Fruit fly (Drosophila melanogaster) whole organism, embryonic: ENCODE data around the gene CG14440.
A peak's percentile ranks its signal among the peaks of the same experiment; 100 is the strongest.

Experiments used
- Ada2b ChIP-seq: fragments of 200-800 bp; sonication (Bioruptor generic); IDR thresholded peaks from 2 replicates; pipeline ENCODE4 v1.3.6; 2022; ENCODE audit warnings: missing biosample characterization, missing genetic modification characterization
- CG11247 ChIP-seq: fragments of 200-800 bp; sonication (Bioruptor generic); IDR thresholded peaks from 2 replicates; pipeline ENCODE4 v1.3.6; 2022; ENCODE audit warnings: missing biosample characterization, missing genetic modification characterization
- CG15479 ChIP-seq: fragments of 200-800 bp; sonication (Bioruptor generic); optimal IDR thresholded peaks from 3 replicates; lab custom pipeline; 2019; ENCODE audit warnings: missing biosample characterization, mild to moderate bottlenecking, missing genetic modification characterization, moderate library complexity
- CG15696 ChIP-seq: fragments of 200-800 bp; sonication (Bioruptor generic); optimal IDR thresholded peaks from 2 replicates; lab custom pipeline; 2019; ENCODE audit warnings: missing biosample characterization, mild to moderate bottlenecking, missing genetic modification characterization, moderate library complexity
- CG1603 ChIP-seq: fragments of 200-800 bp; sonication (Bioruptor generic); optimal IDR thresholded peaks from 2 replicates; lab custom pipeline; 2019; ENCODE audit warnings: missing biosample characterization, mild to moderate bottlenecking, missing genetic modification characterization, moderate library complexity
- CG16813 ChIP-seq: fragments of 200-800 bp; sonication (Bioruptor generic); IDR thresholded peaks from 3 replicates; pipeline ENCODE4 v1.3.6; 2022; ENCODE audit warnings: missing biosample characterization, missing genetic modification characterization; ENCODE audit not compliant: partially characterized antibody
- CG17359 ChIP-seq: fragments of 200-800 bp; sonication (Bioruptor generic); optimal IDR thresholded peaks from 3 replicates; lab custom pipeline; 2018; ENCODE audit warnings: missing biosample characterization, mild to moderate bottlenecking, missing genetic modification characterization, moderate library complexity
- CG17361 ChIP-seq: fragments of 200-800 bp; sonication (Bioruptor generic); IDR thresholded peaks from 3 replicates; pipeline ENCODE4 v1.3.6; 2022; ENCODE audit warnings: missing biosample characterization, missing genetic modification characterization
- CG17802 ChIP-seq: fragments of 200-800 bp; sonication (Bioruptor generic); optimal IDR thresholded peaks from 2 replicates; lab custom pipeline; 2018; ENCODE audit warnings: missing biosample characterization, mild to moderate bottlenecking, missing genetic modification characterization, moderate library complexity
- CG1832 ChIP-seq: fragments of 200-800 bp; sonication (Bioruptor generic); optimal IDR thresholded peaks from 2 replicates; lab custom pipeline; 2017; ENCODE audit warnings: missing biosample characterization, mild to moderate bottlenecking, missing genetic modification characterization, inconsistent platforms
- CG18599 ChIP-seq: fragments of 200-800 bp; sonication (Bioruptor generic); optimal IDR thresholded peaks from 3 replicates; lab custom pipeline; 2017; ENCODE audit warnings: missing biosample characterization, missing genetic modification characterization, mild to moderate bottlenecking, moderate library complexity, missing genetic modification reagents
- CG2120 ChIP-seq: fragments of 200-800 bp; sonication (Bioruptor generic); optimal IDR thresholded peaks from 3 replicates; lab custom pipeline; 2016; ENCODE audit warnings: missing biosample characterization, missing genetic modification characterization
- CG30020 ChIP-seq: fragments of 200-800 bp; optimal IDR thresholded peaks from 2 replicates; lab custom pipeline; 2019; ENCODE audit warnings: missing biosample characterization, mild to moderate bottlenecking, missing genetic modification characterization, moderate library complexity
- CG31388 ChIP-seq: fragments of 200-800 bp; sonication (Bioruptor generic); optimal IDR thresholded peaks from 2 replicates; lab custom pipeline; 2016; ENCODE audit warnings: missing biosample characterization, missing genetic modification characterization
- CG32772 ChIP-seq: fragments of 200-800 bp; sonication (Bioruptor generic); IDR thresholded peaks from 2 replicates; pipeline ENCODE4 v1.3.6; 2022; ENCODE audit warnings: missing biosample characterization, missing genetic modification characterization
- CG33213 ChIP-seq: fragments of 200-800 bp; sonication (Bioruptor generic); optimal IDR thresholded peaks from 3 replicates; lab custom pipeline; 2016; ENCODE audit warnings: missing biosample characterization, missing genetic modification characterization
- CG4617 ChIP-seq: fragments of 200-800 bp; sonication (Bioruptor generic); optimal IDR thresholded peaks from 3 replicates; lab custom pipeline; 2016; ENCODE audit warnings: missing biosample characterization, missing genetic modification characterization, borderline replicate concordance
- CG5245 ChIP-seq: fragments of 200-800 bp; sonication (Bioruptor generic); optimal IDR thresholded peaks from 3 replicates; lab custom pipeline; 2016; ENCODE audit warnings: missing biosample characterization, missing genetic modification characterization
- CG5953 ChIP-seq: fragments of 200-800 bp; sonication (Bioruptor generic); IDR thresholded peaks from 2 replicates; pipeline ENCODE4 v1.3.6; 2022; ENCODE audit warnings: missing biosample characterization, missing genetic modification characterization
- CG7372 ChIP-seq: fragments of 200-800 bp; sonication (Bioruptor generic); IDR thresholded peaks from 2 replicates; pipeline ENCODE4 v1.3.6; 2022; ENCODE audit warnings: missing biosample characterization, missing genetic modification characterization
- CG9876 ChIP-seq: fragments of 200-800 bp; sonication (Bioruptor generic); optimal IDR thresholded peaks from 2 replicates; lab custom pipeline; 2016; ENCODE audit warnings: missing biosample characterization, missing genetic modification characterization
- Camta ChIP-seq: fragments of 200-800 bp; sonication (Bioruptor generic); optimal IDR thresholded peaks from 2 replicates; lab custom pipeline; 2016; ENCODE audit warnings: missing biosample characterization, missing genetic modification characterization
- Dbx ChIP-seq: fragments of 200-800 bp; sonication (Bioruptor generic); IDR thresholded peaks from 3 replicates; pipeline ENCODE4 v1.3.6; 2022; ENCODE audit warnings: missing biosample characterization, missing genetic modification characterization
- Dfd ChIP-seq, 2 experiments: fragments of >200 bp; optimal IDR thresholded peaks; 2 replicates each; lab custom pipeline; 2017; ENCODE audit warnings: missing biosample characterization in 2 of 2, missing genetic modification characterization in 2 of 2
- E2f1 ChIP-seq: fragments of 200-800 bp; sonication (Bioruptor generic); IDR thresholded peaks from 2 replicates; pipeline ENCODE4 v1.3.6; 2022; ENCODE audit warnings: missing biosample characterization, missing genetic modification characterization
- H15 ChIP-seq: fragments of 200-800 bp; sonication (Bioruptor generic); IDR thresholded peaks from 3 replicates; pipeline ENCODE4 v1.3.6; 2022; ENCODE audit warnings: missing biosample characterization, missing genetic modification characterization
- HLHmδ ChIP-seq: fragments of 200-800 bp; sonication (Bioruptor generic); optimal IDR thresholded peaks from 2 replicates; lab custom pipeline; 2018; ENCODE audit warnings: missing biosample characterization, mild to moderate bottlenecking, missing genetic modification characterization, moderate library complexity
- HmgD ChIP-seq: fragments of 200-800 bp; sonication (Bioruptor generic); optimal IDR thresholded peaks from 3 replicates; lab custom pipeline; 2016; ENCODE audit warnings: missing biosample characterization, missing genetic modification characterization
- Lhr ChIP-seq: fragments of 200-800 bp; sonication (Bioruptor generic); optimal IDR thresholded peaks from 3 replicates; lab custom pipeline; 2017; ENCODE audit warnings: mild to moderate bottlenecking, missing biosample characterization, missing genetic modification reagents, missing genetic modification characterization
- Med ChIP-seq: fragments of 200-800 bp; sonication (Bioruptor generic); peaks from one replicate; lab custom pipeline; 2016; ENCODE audit warnings: missing biosample characterization, missing genetic modification characterization, mild to moderate bottlenecking, inconsistent platforms, moderate library complexity
- Optix ChIP-seq: fragments of 200-800 bp; sonication (Bioruptor generic); IDR thresholded peaks from 3 replicates; pipeline ENCODE4 v1.3.6; 2022; ENCODE audit warnings: missing biosample characterization, missing genetic modification characterization
- Sry-δ ChIP-seq: fragments of 200-800 bp; sonication (Bioruptor generic); optimal IDR thresholded peaks from 2 replicates; lab custom pipeline; 2016; ENCODE audit warnings: missing biosample characterization, missing genetic modification characterization
- Taf1 ChIP-seq: fragments of 200-800 bp; sonication (Bioruptor generic); IDR thresholded peaks from 2 replicates; pipeline ENCODE4 v1.3.6; 2022; ENCODE audit warnings: missing biosample characterization, missing genetic modification characterization
- YL-1 ChIP-seq: fragments of 200-800 bp; sonication (Bioruptor generic); optimal IDR thresholded peaks from 3 replicates; lab custom pipeline; 2017; ENCODE audit warnings: missing biosample characterization, mild to moderate bottlenecking, missing genetic modification characterization
- ac ChIP-seq: fragments of 200-800 bp; sonication (Bioruptor generic); optimal IDR thresholded peaks from 3 replicates; lab custom pipeline; 2017; ENCODE audit warnings: missing biosample characterization, mild to moderate bottlenecking, missing genetic modification characterization
- ase ChIP-seq: fragments of 200-800 bp; sonication (Bioruptor generic); IDR thresholded peaks from 3 replicates; pipeline ENCODE4 v1.3.6; 2022; ENCODE audit warnings: missing biosample characterization, missing genetic modification characterization
- bab2 ChIP-seq: fragments of 200-800 bp; sonication (Bioruptor generic); optimal IDR thresholded peaks from 2 replicates; lab custom pipeline; 2016; ENCODE audit warnings: missing biosample characterization, missing genetic modification characterization
- gcm ChIP-seq: fragments of 200-800 bp; sonication (Bioruptor generic); optimal IDR thresholded peaks from 2 replicates; lab custom pipeline; 2019; ENCODE audit warnings: missing biosample characterization, mild to moderate bottlenecking, missing genetic modification characterization, moderate library complexity
- lmd ChIP-seq: fragments of 200-800 bp; sonication (Bioruptor generic); IDR thresholded peaks from 2 replicates; pipeline ENCODE4 v1.3.6; 2022; ENCODE audit warnings: missing biosample characterization, missing genetic modification characterization
- lola ChIP-seq, 3 experiments: fragments of >200 bp in 2 of 3; fragments of 200-800 bp in 1 of 3; sonication (Bioruptor generic) in 1 of 3; optimal IDR thresholded peaks; 2 replicates each; lab custom pipeline; 2017 to 2019; ENCODE audit warnings: missing biosample characterization in 3 of 3, missing genetic modification characterization in 3 of 3, mild to moderate bottlenecking in 1 of 3, moderate library complexity in 1 of 3
- lov ChIP-seq, 2 experiments: fragments of 200-800 bp in 1 of 2; fragments of >200 bp in 1 of 2; sonication (Bioruptor generic) in 1 of 2; IDR thresholded peaks in 1 of 2; optimal IDR thresholded peaks in 1 of 2; 2 replicates in 1 of 2; 3 replicates in 1 of 2; pipeline versions ENCODE4 v1.3.6 to Lab custom; 2017 to 2022; ENCODE audit warnings: missing biosample characterization in 1 of 2, missing genetic modification characterization in 1 of 2
- nerfin-1 ChIP-seq: fragments of 200-800 bp; sonication (Bioruptor generic); optimal IDR thresholded peaks from 3 replicates; lab custom pipeline; 2019; ENCODE audit warnings: missing biosample characterization, mild to moderate bottlenecking, missing genetic modification characterization, moderate library complexity
- pfk ChIP-seq: fragments of 200-800 bp; sonication (Bioruptor generic); optimal IDR thresholded peaks from 2 replicates; lab custom pipeline; 2018; ENCODE audit warnings: missing biosample characterization, mild to moderate bottlenecking, missing genetic modification characterization, moderate library complexity
- pum ChIP-seq: fragments of 200-800 bp; sonication (Bioruptor generic); optimal IDR thresholded peaks from 2 replicates; lab custom pipeline; 2016; ENCODE audit warnings: missing biosample characterization, missing genetic modification characterization
- row ChIP-seq: fragments of 200-800 bp; sonication (Bioruptor generic); IDR thresholded peaks from 3 replicates; pipeline ENCODE4 v1.3.6; 2022; ENCODE audit warnings: missing biosample characterization, missing genetic modification characterization
- sim ChIP-seq: fragments of 200-800 bp; sonication (Bioruptor generic); IDR thresholded peaks from 2 replicates; pipeline ENCODE4 v1.3.6; 2022; ENCODE audit warnings: missing biosample characterization, missing genetic modification characterization
- sqz ChIP-seq: fragments of 200-800 bp; sonication (Bioruptor generic); optimal IDR thresholded peaks from 3 replicates; lab custom pipeline; 2018; ENCODE audit warnings: missing biosample characterization, mild to moderate bottlenecking, missing genetic modification characterization
- tio ChIP-seq: fragments of 200-800 bp; sonication (Bioruptor generic); optimal IDR thresholded peaks from 2 replicates; lab custom pipeline; 2017; ENCODE audit warnings: missing biosample characterization, missing genetic modification characterization, inconsistent platforms
- toy ChIP-seq: fragments of 200-800 bp; sonication (Bioruptor generic); IDR thresholded peaks from 2 replicates; pipeline ENCODE4 v1.3.6; 2022; ENCODE audit warnings: missing biosample characterization, missing genetic modification characterization
- zfh1 ChIP-seq: fragments of 200-800 bp; sonication (Bioruptor generic); IDR thresholded peaks from 3 replicates; pipeline ENCODE4 v1.3.6; 2022; ENCODE audit warnings: missing biosample characterization, missing genetic modification characterization

CG14440 gene

DNA sequence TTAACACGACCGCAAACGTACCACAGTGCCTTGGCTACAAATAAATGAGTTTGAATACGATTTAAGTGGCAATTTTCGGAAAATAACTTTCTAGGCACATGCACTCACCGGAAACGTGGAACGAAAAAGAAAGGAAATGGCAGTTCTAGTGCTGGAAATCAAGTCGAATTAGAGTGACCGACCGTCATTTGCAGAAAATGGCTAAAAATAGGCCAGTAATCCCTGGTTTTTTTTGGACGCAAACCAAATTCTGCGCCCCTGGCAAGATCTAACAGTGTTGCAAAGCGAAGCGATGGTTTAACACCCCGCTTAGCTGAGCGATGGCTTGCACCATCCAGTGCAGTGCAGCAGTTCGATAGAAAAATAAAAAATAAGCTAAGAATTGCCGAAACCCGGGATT is 45.7 kb upstream of the CG14440 start, which contains the start of gene RpL17 (continued):
- TF ChIP-seq CG15479 (GFP tag; lab: Kevin White, UChicago): no peak
- TF ChIP-seq CG1832 (GFP tag; lab: Kevin White, UChicago): no peak
- TF ChIP-seq zfh1: peak; percentile 90
- peak; percentile 77 for TF ChIP-seq sqz
- peak; percentile 57 for TF ChIP-seq nerfin-1 (tag; lab: Kevin White, UChicago)
- TF ChIP-seq HmgD (GFP tag; lab: Kevin White, UChicago): peak; percentile 77
- peak; percentile 99 for TF ChIP-seq Med (GFP tag; lab: Kevin White, UChicago)
- no peak for TF ChIP-seq CG31388 (GFP tag; lab: Kevin White, UChicago)
- TF ChIP-seq lola (GFP tag; optimal IDR thresholded peaks at IDR 0.05; lab: Kevin White, UChicago): peak in 1 of 3 experiments; percentile 40
- TF ChIP-seq CG1603 (tag; lab: Kevin White, UChicago): peak; percentile 94
- TF ChIP-seq Taf1: no peak; the same call in 1 of the 2 replicates
- peak; percentile 47; the same call in 1 of the 3 replicates for TF ChIP-seq CG16813
- TF ChIP-seq Ada2b: peak; percentile 52
- TF ChIP-seq CG33213 (GFP tag; lab: Kevin White, UChicago): peak; percentile 93
- TF ChIP-seq pfk (GFP tag; lab: Kevin White, UChicago): peak; percentile 70
- TF ChIP-seq H15 (GFP tag; lab: Robert Waterston, UW): peak; percentile 80
- peak; percentile 93 for TF ChIP-seq Lhr (GFP tag; lab: Kevin White, UChicago)
- TF ChIP-seq Dfd (GFP tag; optimal IDR thresholded peaks at IDR 0.05; lab: Kevin White, UChicago): no peak
- TF ChIP-seq CG7372 (GFP tag; lab: Robert Waterston, UW): peak; percentile 70
- peak; percentile 67 for TF ChIP-seq CG17359 (tag; lab: Kevin White, UChicago)
- TF ChIP-seq sim (GFP tag; lab: Robert Waterston, UW): peak; percentile 65
- peak; percentile 75 for TF ChIP-seq CG2120 (GFP tag; lab: Kevin White, UChicago)
- TF ChIP-seq CG5953 (GFP tag; lab: Robert Waterston, UW): peak; percentile 75
- no peak for TF ChIP-seq CG30020
- TF ChIP-seq CG15696 (tag; lab: Kevin White, UChicago): peak; percentile 27
- peak; percentile 70 for TF ChIP-seq CG4617 (GFP tag; lab: Kevin White, UChicago)
- TF ChIP-seq HLHmδ (GFP tag; lab: Kevin White, UChicago): peak; percentile 26
- peak; percentile 92 for TF ChIP-seq Dbx (GFP tag; lab: Robert Waterston, UW)
- peak; percentile 69 for TF ChIP-seq pum (GFP tag; lab: Kevin White, UChicago)
- peak; percentile 34; the same call in 1 of the 3 replicates for TF ChIP-seq row (GFP tag; lab: Robert Waterston, UW)
- no peak for TF ChIP-seq lov (optimal IDR thresholded peaks at IDR 0.05; lab: Kevin White, UChicago)
- peak; percentile 93 for TF ChIP-seq lov (GFP tag; IDR thresholded peaks at IDR 0.05; lab: Robert Waterston, UW)
- peak; percentile 80 for TF ChIP-seq CG32772 (GFP tag; lab: Robert Waterston, UW)
- TF ChIP-seq CG18599 (GFP tag; lab: Kevin White, UChicago): peak; percentile 87
- TF ChIP-seq tio (GFP tag; lab: Kevin White, UChicago): peak; percentile 7
- peak; percentile 86 for TF ChIP-seq CG11247
- TF ChIP-seq gcm (GFP tag; lab: Kevin White, UChicago): peak; percentile 82
- peak; percentile 86 for TF ChIP-seq Optix (GFP tag; lab: Robert Waterston, UW)
- peak; percentile 47; the same call in 2 of the 3 replicates for TF ChIP-seq CG17361
- peak; percentile 87 for TF ChIP-seq ase (GFP tag; lab: Robert Waterston, UW)
- TF ChIP-seq E2f1 (GFP tag; lab: Robert Waterston, UW): peak; percentile 82
- TF ChIP-seq Camta (GFP tag; lab: Kevin White, UChicago): peak; percentile 85
- TF ChIP-seq ac (GFP tag; lab: Kevin White, UChicago): peak; percentile 81
- peak; percentile 82 for TF ChIP-seq lmd (GFP tag; lab: Robert Waterston, UW)
- TF ChIP-seq CG17802 (tag; lab: Kevin White, UChicago): peak; percentile 53
- peak; percentile 69; the same call in 1 of the 2 replicates for TF ChIP-seq toy (GFP tag; lab: Robert Waterston, UW)
- peak; percentile 98 for TF ChIP-seq YL-1 (GFP tag; lab: Kevin White, UChicago)
- peak; percentile 70 for TF ChIP-seq bab2 (GFP tag; lab: Kevin White, UChicago)
- peak; percentile 95 for TF ChIP-seq CG9876
- TF ChIP-seq Sry-δ (GFP tag; lab: Kevin White, UChicago): peak; percentile 60
- peak; percentile 13 for TF ChIP-seq CG5245
